Worm (Caenorhabditis elegans): ENCODE measurements around the gene apc-10.

ce11 chrV:10467659-10468058 lies 41.5 kb upstream of the apc-10 start:
- no peak for TF ChIP-seq dve-1 (tag; optimal IDR thresholded peaks at IDR 0.05; ENCODE audit: insufficient read depth)
- TF ChIP-seq R02D3.7 (tag; optimal IDR thresholded peaks at IDR 0.05): no peak
- no peak for TF ChIP-seq nhr-28 (tag; optimal IDR thresholded peaks at IDR 0.05)
- no peak for TF ChIP-seq ama-1 (optimal IDR thresholded peaks at IDR 0.05)
- TF ChIP-seq lsy-2 (tag; optimal IDR thresholded peaks at IDR 0.05): no peak
- no peak for TF ChIP-seq nhr-42 (GFP tag; IDR thresholded peaks at IDR 0.05)
- no peak for TF ChIP-seq nhr-41 (GFP tag; IDR thresholded peaks at IDR 0.05)
- no peak for TF ChIP-seq dmd-6 (GFP tag; IDR thresholded peaks at IDR 0.05)
